Worm (Caenorhabditis elegans) whole organism, late embryonic: ENCODE data around the gene set-8.

Source experiments
- C38D4.7 ChIP-seq: fragments of 200-800 bp; sonication (Bioruptor generic); optimal IDR thresholded peaks from 2 replicates; lab custom pipeline; 2018; ENCODE audit warnings: mild to moderate bottlenecking, missing genetic modification characterization, moderate library complexity, missing compliant biosample characterization
- F13H6.1 ChIP-seq: sonication (generic microtip); optimal IDR thresholded peaks from 2 replicates; lab custom pipeline; 2016; ENCODE audit warnings: missing genetic modification characterization, missing compliant biosample characterization
- K09A11.1 ChIP-seq: sonication (generic microtip); optimal IDR thresholded peaks from 2 replicates; lab custom pipeline; 2017; ENCODE audit warnings: antibody characterized with exemption, mild to moderate bottlenecking, missing genetic modification characterization, missing compliant biosample characterization; ENCODE audit not compliant: insufficient read depth
- T23F11.4 ChIP-seq: fragments of 200-800 bp; sonication (Bioruptor generic); optimal IDR thresholded peaks from 2 replicates; lab custom pipeline; 2018; ENCODE audit warnings: mild to moderate bottlenecking, missing genetic modification characterization, missing compliant biosample characterization
- Y22D7AL.16 ChIP-seq: sonication (generic microtip); optimal IDR thresholded peaks from 2 replicates; lab custom pipeline; 2016; ENCODE audit warnings: missing genetic modification characterization, missing compliant biosample characterization
- ceh-14 ChIP-seq: sonication (generic microtip); optimal IDR thresholded peaks from 2 replicates; lab custom pipeline; 2016; ENCODE audit warnings: missing genotype, missing genetic modification characterization, missing compliant biosample characterization
- ceh-24 ChIP-seq: sonication (generic microtip); optimal IDR thresholded peaks from 2 replicates; lab custom pipeline; 2016; ENCODE audit warnings: mild to moderate bottlenecking, missing genetic modification characterization, missing compliant biosample characterization
- ceh-30 ChIP-seq: fragments of 150-350 bp; optimal IDR thresholded peaks from 2 replicates; lab custom pipeline; 2014; ENCODE audit warnings: missing biosample characterization, missing genetic modification characterization
- ceh-31 ChIP-seq: sonication (generic microtip); optimal IDR thresholded peaks from 2 replicates; lab custom pipeline; 2016; ENCODE audit warnings: missing genetic modification characterization, missing compliant biosample characterization
- ceh-6 ChIP-seq: fragments of 200-800 bp; sonication (Bioruptor generic); optimal IDR thresholded peaks from 2 replicates; lab custom pipeline; 2018; ENCODE audit warnings: mild to moderate bottlenecking, missing genetic modification characterization, missing compliant biosample characterization
- ceh-9 ChIP-seq: sonication (generic microtip); optimal IDR thresholded peaks from 2 replicates; lab custom pipeline; 2016; ENCODE audit warnings: mild to moderate bottlenecking, missing genetic modification characterization, inconsistent platforms, missing compliant biosample characterization
- dmd-4 ChIP-seq: sonication (generic microtip); optimal IDR thresholded peaks from 2 replicates; lab custom pipeline; 2016; ENCODE audit warnings: borderline replicate concordance, missing genetic modification characterization, missing compliant biosample characterization
- elt-2 ChIP-seq: sonication (generic microtip); optimal IDR thresholded peaks from 2 replicates; lab custom pipeline; 2016; ENCODE audit warnings: missing genetic modification reagents, missing genetic modification characterization, missing compliant biosample characterization
- ets-4 ChIP-seq: sonication (generic microtip); optimal IDR thresholded peaks from 2 replicates; lab custom pipeline; 2016; ENCODE audit warnings: missing genetic modification characterization, missing compliant biosample characterization
- fkh-10 ChIP-seq: fragments of 150-350 bp; optimal IDR thresholded peaks from 2 replicates; lab custom pipeline; 2014; ENCODE audit warnings: missing biosample characterization, missing genetic modification reagents, missing genetic modification characterization
- fkh-6 ChIP-seq: sonication (generic microtip); optimal IDR thresholded peaks from 2 replicates; lab custom pipeline; 2016; ENCODE audit warnings: missing genetic modification characterization, missing compliant biosample characterization
- hlh-13 ChIP-seq: fragments of 200-800 bp; sonication (Bioruptor generic); optimal IDR thresholded peaks from 2 replicates; lab custom pipeline; 2018; ENCODE audit warnings: mild to moderate bottlenecking, missing genetic modification characterization, missing compliant biosample characterization
- hlh-15 ChIP-seq: sonication (generic microtip); optimal IDR thresholded peaks from 2 replicates; lab custom pipeline; 2016; ENCODE audit warnings: missing genetic modification characterization, missing compliant biosample characterization
- hlh-6 ChIP-seq: sonication (generic microtip); optimal IDR thresholded peaks from 2 replicates; lab custom pipeline; 2016; ENCODE audit warnings: missing genotype, missing genetic modification characterization, missing compliant biosample characterization
- hlh-8 ChIP-seq: sonication (generic microtip); optimal IDR thresholded peaks from 2 replicates; lab custom pipeline; 2016; ENCODE audit warnings: missing genotype, missing genetic modification characterization, missing compliant biosample characterization
- lin-11 ChIP-seq: fragments of 200-800 bp; sonication (Bioruptor generic); optimal IDR thresholded peaks from 2 replicates; lab custom pipeline; 2018; ENCODE audit warnings: mild to moderate bottlenecking, missing genetic modification characterization, missing compliant biosample characterization
- madf-2 ChIP-seq: sonication (generic microtip); optimal IDR thresholded peaks from 2 replicates; lab custom pipeline; 2017; ENCODE audit warnings: missing genetic modification characterization, missing compliant biosample characterization
- nfya-1 ChIP-seq: sonication (generic microtip); optimal IDR thresholded peaks from 2 replicates; lab custom pipeline; 2017; ENCODE audit warnings: missing genetic modification characterization, mild to moderate bottlenecking, missing compliant biosample characterization, antibody characterized with exemption, moderate library complexity
- nhr-11 ChIP-seq: fragments of 150-350 bp; optimal IDR thresholded peaks from 2 replicates; lab custom pipeline; 2014; ENCODE audit warnings: missing biosample characterization, missing genetic modification characterization
- nhr-232 ChIP-seq: sonication (generic microtip); optimal IDR thresholded peaks from 2 replicates; lab custom pipeline; 2016; ENCODE audit warnings: missing genetic modification characterization, missing compliant biosample characterization
- odd-2 ChIP-seq: sonication (generic microtip); optimal IDR thresholded peaks from 2 replicates; lab custom pipeline; 2017; ENCODE audit warnings: antibody characterized with exemption, mild to moderate bottlenecking, missing genetic modification characterization, missing compliant biosample characterization
- pag-3 ChIP-seq: sonication (generic microtip); optimal IDR thresholded peaks from 2 replicates; lab custom pipeline; 2016; ENCODE audit warnings: missing compliant biosample characterization, missing genetic modification characterization, borderline replicate concordance
- pax-1 ChIP-seq: fragments of 150-350 bp; optimal IDR thresholded peaks from 2 replicates; lab custom pipeline; 2014; ENCODE audit warnings: missing biosample characterization, missing genetic modification characterization
- pha-4 ChIP-seq: fragments of 150-350 bp; optimal IDR thresholded peaks from 2 replicates; lab custom pipeline; 2018; ENCODE audit warnings: missing biosample characterization, missing genetic modification reagents, missing genetic modification characterization
- ref-2 ChIP-seq: sonication (generic microtip); optimal IDR thresholded peaks from 2 replicates; lab custom pipeline; 2016; ENCODE audit warnings: missing genetic modification characterization, missing compliant biosample characterization
- rnt-1 ChIP-seq: sonication (generic microtip); optimal IDR thresholded peaks from 2 replicates; lab custom pipeline; 2016; ENCODE audit warnings: missing genetic modification characterization, missing compliant biosample characterization
- sox-4 ChIP-seq: sonication (generic microtip); optimal IDR thresholded peaks from 2 replicates; lab custom pipeline; 2017; ENCODE audit warnings: mild to moderate bottlenecking, missing genetic modification characterization, inconsistent platforms, missing compliant biosample characterization
- tbx-2 ChIP-seq: sonication (generic microtip); optimal IDR thresholded peaks from 2 replicates; lab custom pipeline; 2016; ENCODE audit warnings: missing genetic modification characterization, missing compliant biosample characterization
- unc-3 ChIP-seq, 2 experiments: fragments of 200-800 bp in 1 of 2; sonication (Bioruptor generic) in 1 of 2; sonication (generic microtip) in 1 of 2; conservative IDR thresholded peaks in 1 of 2; optimal IDR thresholded peaks in 1 of 2; 2 replicates each; pipeline versions ENCODE4 v1.3.6 to Lab custom; 2016 to 2022; ENCODE audit warnings: missing compliant biosample characterization in 2 of 2, missing genetic modification characterization in 2 of 2, missing genetic modification reagents in 1 of 2
- unc-42 ChIP-seq: sonication (generic microtip); optimal IDR thresholded peaks from 2 replicates; lab custom pipeline; 2016; ENCODE audit warnings: missing genotype, missing genetic modification characterization, missing compliant biosample characterization
- unc-86 ChIP-seq: sonication (generic microtip); optimal IDR thresholded peaks from 2 replicates; lab custom pipeline; 2016; ENCODE audit warnings: missing genetic modification characterization, missing compliant biosample characterization
- zip-5 ChIP-seq: sonication (generic microtip); optimal IDR thresholded peaks from 2 replicates; lab custom pipeline; 2016; ENCODE audit warnings: missing genetic modification characterization, missing compliant biosample characterization

set-8 gene

DNA sequence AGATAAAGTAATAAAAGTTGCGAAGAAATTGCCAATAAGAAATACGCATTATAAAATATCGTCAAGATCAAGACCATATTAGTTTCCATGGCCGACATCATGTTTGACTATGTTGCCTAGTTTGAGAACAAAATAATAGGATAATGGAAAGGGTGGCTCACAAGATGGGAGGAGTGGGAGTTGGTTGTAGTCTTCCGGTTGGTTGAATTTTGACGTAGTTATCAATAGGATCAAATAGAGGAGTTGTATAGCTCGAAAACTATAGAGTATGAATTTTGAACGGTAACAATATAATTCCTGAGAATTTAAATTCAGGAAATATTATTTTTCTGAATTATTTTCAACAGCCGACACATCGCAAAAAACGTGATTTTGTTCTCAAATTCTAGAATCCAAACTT lies 35.2 kb downstream of the set-8 start, which contains the start of gene srd-50:
srd-50 (minus strand) TSS at position 101 of the 400 bp plus-strand sequence.
- TF ChIP-seq odd-2 (tag; lab: Kevin White, UChicago) (no peak), nhr-11 (no peak), ref-2 (no peak), sox-4 (tag; lab: Kevin White, UChicago) (no peak), nfya-1 (tag; lab: Kevin White, UChicago) (no peak), ceh-14 (no peak), F13H6.1 (tag; lab: Kevin White, UChicago) (no peak), Y22D7AL.16 (tag; lab: Kevin White, UChicago) (no peak), C38D4.7 (no peak), lin-11 (tag; lab: Kevin White, UChicago) (no peak), fkh-6 (no peak), unc-3 (GFP tag; conservative IDR thresholded peaks at IDR 0.05; lab: Robert Waterston, UW) (no peak), unc-3 (tag; optimal IDR thresholded peaks at IDR 0.05; lab: Kevin White, UChicago) (no peak), pax-1 (no peak), hlh-15 (tag; lab: Kevin White, UChicago) (no peak), tbx-2 (tag; lab: Kevin White, UChicago) (no peak), pha-4 (tag; lab: Kevin White, UChicago) (no peak), ceh-31 (tag; lab: Kevin White, UChicago) (no peak), zip-5 (tag; lab: Kevin White, UChicago) (no peak), ceh-24 (tag; lab: Kevin White, UChicago) (no peak), rnt-1 (tag; lab: Kevin White, UChicago) (no peak)

DNA sequence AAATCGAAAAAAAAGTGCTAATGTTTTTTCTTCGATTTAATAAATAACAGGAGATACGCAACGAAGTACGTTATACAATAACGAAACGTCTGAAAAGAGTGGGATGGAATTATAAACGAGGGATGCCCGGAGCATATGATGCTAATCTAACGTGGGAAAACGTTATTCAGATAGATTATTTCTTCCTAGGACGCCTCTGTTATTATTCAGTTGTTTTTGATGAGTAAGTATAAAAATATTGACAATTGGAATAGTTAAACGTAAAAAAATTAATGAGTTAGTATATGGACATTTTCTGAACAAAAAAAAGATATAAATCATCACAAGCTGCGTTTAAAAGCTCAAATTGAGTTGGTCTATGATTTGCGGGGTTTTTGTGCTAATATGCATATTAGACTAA lies 38.3 kb downstream of the set-8 start, which contains the start of gene srd-51:
srd-51 (minus strand) TSS at position 101 of the 400 bp plus-strand sequence.
- TF ChIP-seq hlh-6, result no peak

DNA sequence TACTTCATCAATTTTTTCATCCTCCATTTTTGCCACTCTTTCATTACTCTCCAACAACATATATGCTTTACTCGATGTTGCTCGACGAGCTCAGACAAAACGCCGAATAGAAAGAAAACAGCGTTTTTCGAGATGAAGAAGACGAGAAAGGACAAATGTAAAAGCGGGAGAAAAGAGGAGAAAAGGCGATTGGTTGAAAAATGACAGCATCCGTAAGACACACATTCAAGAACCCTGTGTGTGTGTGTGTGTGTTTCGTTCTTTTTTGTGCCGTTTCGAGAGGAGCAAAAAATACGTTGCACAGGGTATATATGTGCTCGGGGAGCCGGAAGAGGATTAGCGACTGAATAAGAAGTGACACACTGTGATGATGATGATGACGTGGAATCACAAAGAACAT lies 47.2 kb downstream of the set-8 start:
- TF ChIP-seq ets-4 (tag; lab: Kevin White, UChicago) (no peak), hlh-13 (GFP tag; lab: Kevin White, UChicago) (no peak), madf-2 (tag; lab: Kevin White, UChicago) (no peak), hlh-8 (tag; lab: Kevin White, UChicago) (no peak), pag-3 (tag; lab: Kevin White, UChicago) (no peak), ceh-9 (no peak), unc-86 (tag; lab: Kevin White, UChicago) (no peak), ceh-30 (tag; lab: Kevin White, UChicago) (no peak), ceh-14 (no peak), elt-2 (tag; lab: Kevin White, UChicago) (no peak), hlh-15 (tag; lab: Kevin White, UChicago) (no peak), fkh-10 (GFP tag; lab: Kevin White, UChicago) (no peak), dmd-4 (tag; lab: Kevin White, UChicago) (no peak), unc-42 (tag; lab: Kevin White, UChicago) (no peak), nhr-232 (tag; lab: Kevin White, UChicago) (no peak), K09A11.1 (tag; lab: Kevin White, UChicago) (no peak), T23F11.4 (GFP tag; lab: Kevin White, UChicago) (no peak), tbx-2 (tag; lab: Kevin White, UChicago) (no peak), ceh-6 (no peak)
